Fruit fly (Drosophila melanogaster) whole organism, embryonic: ENCODE results near the gene CG14439.
A peak's percentile ranks its signal among the peaks of the same experiment; 100 is the strongest.

Source experiments
- Ada2b ChIP-seq: fragments of 200-800 bp; sonication (Bioruptor generic); IDR thresholded peaks from 2 replicates; pipeline ENCODE4 v1.3.6; 2022; ENCODE audit warnings: missing biosample characterization, missing genetic modification characterization
- Blimp-1 ChIP-seq: fragments of 200-800 bp; sonication (Bioruptor generic); optimal IDR thresholded peaks from 3 replicates; lab custom pipeline; 2018; ENCODE audit warnings: missing biosample characterization, missing genetic modification characterization, mild to moderate bottlenecking, moderate library complexity, missing genetic modification reagents
- Bteb2 ChIP-seq: fragments of 200-800 bp; sonication (Bioruptor generic); optimal IDR thresholded peaks from 2 replicates; lab custom pipeline; 2016; ENCODE audit warnings: missing biosample characterization, missing genetic modification characterization
- CG12659 ChIP-seq: fragments of 200-800 bp; sonication (Bioruptor generic); optimal IDR thresholded peaks from 3 replicates; lab custom pipeline; 2017; ENCODE audit warnings: mild to moderate bottlenecking, missing biosample characterization, missing genetic modification reagents, missing genetic modification characterization
- CG13894 ChIP-seq: fragments of 200-800 bp; sonication (Bioruptor generic); optimal IDR thresholded peaks from 3 replicates; lab custom pipeline; 2018; ENCODE audit warnings: missing biosample characterization, mild to moderate bottlenecking, missing genetic modification characterization, moderate library complexity
- CG17328 ChIP-seq: fragments of 200-800 bp; sonication (Bioruptor generic); IDR thresholded peaks from 2 replicates; pipeline ENCODE4 v1.3.6; 2022; ENCODE audit warnings: missing biosample characterization, missing genetic modification characterization
- CG18011 ChIP-seq: fragments of 200-800 bp; sonication (Bioruptor generic); optimal IDR thresholded peaks from 2 replicates; lab custom pipeline; 2017; ENCODE audit warnings: missing biosample characterization, missing genetic modification characterization, mild to moderate bottlenecking, moderate library complexity, missing genotype
- CG1832 ChIP-seq: fragments of 200-800 bp; sonication (Bioruptor generic); optimal IDR thresholded peaks from 2 replicates; lab custom pipeline; 2017; ENCODE audit warnings: missing biosample characterization, mild to moderate bottlenecking, missing genetic modification characterization, inconsistent platforms
- CG30403 ChIP-seq: fragments of 200-800 bp; sonication (Bioruptor generic); optimal IDR thresholded peaks from 3 replicates; lab custom pipeline; 2016; ENCODE audit warnings: missing biosample characterization, missing genetic modification characterization
- CG3995 ChIP-seq: fragments of 200-800 bp; sonication (Bioruptor generic); optimal IDR thresholded peaks from 3 replicates; lab custom pipeline; 2016; ENCODE audit warnings: missing biosample characterization, missing genetic modification characterization
- CG6791 ChIP-seq: fragments of 200-800 bp; sonication (Bioruptor generic); IDR thresholded peaks from 3 replicates; pipeline ENCODE4 v1.3.6; 2022; ENCODE audit warnings: missing biosample characterization, missing genetic modification characterization; ENCODE audit not compliant: partially characterized antibody
- CG8281 ChIP-seq: fragments of 200-800 bp; sonication (Bioruptor generic); optimal IDR thresholded peaks from 2 replicates; lab custom pipeline; 2018; ENCODE audit warnings: missing biosample characterization, mild to moderate bottlenecking, missing genetic modification characterization, moderate library complexity
- CG8290 ChIP-seq, 3 experiments: fragments of 200-800 bp; sonication (Bioruptor generic); optimal IDR thresholded peaks; 2 replicates each; lab custom pipeline; 2016 to 2019; ENCODE audit warnings: missing biosample characterization in 3 of 3, missing genetic modification characterization in 3 of 3, mild to moderate bottlenecking in 2 of 3, moderate library complexity in 1 of 3
- CG8944 ChIP-seq: fragments of 200-800 bp; sonication (Bioruptor generic); optimal IDR thresholded peaks from 3 replicates; lab custom pipeline; 2016; ENCODE audit warnings: missing biosample characterization, missing genetic modification characterization
- CG9932 ChIP-seq: fragments of 200-800 bp; sonication (Bioruptor generic); IDR thresholded peaks from 2 replicates; pipeline ENCODE4 v1.3.6; 2022; ENCODE audit warnings: missing biosample characterization, missing genetic modification characterization
- CHES-1-like ChIP-seq: fragments of 200-800 bp; sonication (Bioruptor generic); optimal IDR thresholded peaks from 2 replicates; lab custom pipeline; 2016; ENCODE audit warnings: missing biosample characterization, missing genetic modification characterization
- CTCF ChIP-seq: fragments of 200-800 bp; sonication (Bioruptor generic); optimal IDR thresholded peaks from 2 replicates; lab custom pipeline; 2017; ENCODE audit warnings: missing biosample characterization, mild to moderate bottlenecking, missing genetic modification characterization, moderate library complexity
- D ChIP-seq, 2 experiments: fragments of 200-800 bp in 1 of 2; fragments of >200 bp in 1 of 2; sonication (Bioruptor generic) in 1 of 2; optimal IDR thresholded peaks; 2 replicates in 1 of 2; 3 replicates in 1 of 2; lab custom pipeline; 2017; ENCODE audit warnings: mild to moderate bottlenecking in 1 of 2, missing biosample characterization in 1 of 2, missing genetic modification characterization in 1 of 2, missing genetic modification reagents in 1 of 2
- Dip3 ChIP-seq: fragments of 200-800 bp; sonication (Bioruptor generic); optimal IDR thresholded peaks from 3 replicates; lab custom pipeline; 2016; ENCODE audit warnings: missing biosample characterization, missing genetic modification characterization
- E2f1 ChIP-seq: fragments of 200-800 bp; sonication (Bioruptor generic); IDR thresholded peaks from 2 replicates; pipeline ENCODE4 v1.3.6; 2022; ENCODE audit warnings: missing biosample characterization, missing genetic modification characterization
- E2f2 ChIP-seq: fragments of 200-800 bp; sonication (Bioruptor generic); IDR thresholded peaks from 2 replicates; pipeline ENCODE4 v1.3.6; 2022; ENCODE audit warnings: missing biosample characterization, missing genetic modification characterization
- Ets65A ChIP-seq: fragments of 200-800 bp; sonication (Bioruptor generic); peaks from one replicate; lab custom pipeline; 2016; ENCODE audit warnings: missing biosample characterization, missing genetic modification characterization
- Fer1 ChIP-seq: fragments of 200-800 bp; sonication (Bioruptor generic); optimal IDR thresholded peaks from 2 replicates; lab custom pipeline; 2017; ENCODE audit warnings: missing biosample characterization, mild to moderate bottlenecking, missing genetic modification characterization
- H2.0 ChIP-seq: fragments of 200-800 bp; sonication (Bioruptor generic); IDR thresholded peaks from 2 replicates; pipeline ENCODE4 v1.3.6; 2022; ENCODE audit warnings: missing biosample characterization, missing genetic modification characterization
- Hr78 ChIP-seq, 2 experiments: fragments of 200-800 bp in 1 of 2; fragments of >200 bp in 1 of 2; sonication (Bioruptor generic) in 1 of 2; optimal IDR thresholded peaks; 2 replicates each; lab custom pipeline; 2017 to 2019; ENCODE audit warnings: missing biosample characterization in 2 of 2, missing genetic modification characterization in 2 of 2, mild to moderate bottlenecking in 1 of 2, moderate library complexity in 1 of 2
- MBD-R2 ChIP-seq: fragments of 200-800 bp; sonication (Bioruptor generic); IDR thresholded peaks from 2 replicates; pipeline ENCODE4 v1.3.6; 2022; ENCODE audit warnings: missing biosample characterization, missing genetic modification characterization
- Med ChIP-seq: fragments of 200-800 bp; sonication (Bioruptor generic); peaks from one replicate; lab custom pipeline; 2016; ENCODE audit warnings: missing biosample characterization, missing genetic modification characterization, mild to moderate bottlenecking, inconsistent platforms, moderate library complexity
- NC2α ChIP-seq: fragments of 200-800 bp; sonication (Bioruptor generic); optimal IDR thresholded peaks from 2 replicates; lab custom pipeline; 2016; ENCODE audit warnings: missing biosample characterization, missing genetic modification characterization
- Neu2 ChIP-seq: fragments of 200-800 bp; sonication (Bioruptor generic); optimal IDR thresholded peaks from 3 replicates; lab custom pipeline; 2016; ENCODE audit warnings: missing biosample characterization, missing genetic modification characterization, borderline replicate concordance
- al ChIP-seq: fragments of 200-800 bp; sonication (Bioruptor generic); IDR thresholded peaks from 2 replicates; pipeline ENCODE4 v1.3.6; 2022; ENCODE audit warnings: missing biosample characterization, missing genetic modification characterization
- amos ChIP-seq: fragments of 200-800 bp; sonication (Bioruptor generic); IDR thresholded peaks from 2 replicates; pipeline ENCODE4 v1.3.6; 2022; ENCODE audit warnings: missing biosample characterization, missing genetic modification characterization; ENCODE audit not compliant: partially characterized antibody
- ap ChIP-seq: fragments of 200-800 bp; sonication (Bioruptor generic); IDR thresholded peaks from 2 replicates; pipeline ENCODE4 v1.3.6; 2022; ENCODE audit warnings: missing biosample characterization, missing genetic modification characterization
- bowl ChIP-seq: fragments of 200-800 bp; sonication (Bioruptor generic); IDR thresholded peaks from 2 replicates; pipeline ENCODE4 v1.3.6; 2022; ENCODE audit warnings: missing biosample characterization, missing genetic modification characterization
- ems ChIP-seq: fragments of 200-800 bp; sonication (Bioruptor generic); optimal IDR thresholded peaks from 3 replicates; lab custom pipeline; 2016; ENCODE audit warnings: missing biosample characterization, missing genetic modification characterization
- exex ChIP-seq: fragments of 200-800 bp; sonication (Bioruptor generic); optimal IDR thresholded peaks from 4 replicates; lab custom pipeline; 2018; ENCODE audit warnings: missing biosample characterization, mild to moderate bottlenecking, missing genetic modification characterization, moderate library complexity
- grau ChIP-seq: fragments of 200-800 bp; optimal IDR thresholded peaks from 3 replicates; lab custom pipeline; 2019; ENCODE audit warnings: missing biosample characterization, mild to moderate bottlenecking, missing genetic modification characterization, moderate library complexity
- insv ChIP-seq, 2 experiments: fragments of 200-800 bp; sonication (Bioruptor generic); optimal IDR thresholded peaks; 3 replicates each; lab custom pipeline; 2016 to 2018; ENCODE audit warnings: missing biosample characterization in 2 of 2, missing genetic modification characterization in 2 of 2
- lola ChIP-seq, 3 experiments: fragments of >200 bp in 2 of 3; fragments of 200-800 bp in 1 of 3; sonication (Bioruptor generic) in 1 of 3; optimal IDR thresholded peaks; 2 replicates each; lab custom pipeline; 2017 to 2019; ENCODE audit warnings: missing biosample characterization in 3 of 3, missing genetic modification characterization in 3 of 3, mild to moderate bottlenecking in 1 of 3, moderate library complexity in 1 of 3
- mirr ChIP-seq: fragments of 200-800 bp; sonication (Bioruptor generic); optimal IDR thresholded peaks from 3 replicates; lab custom pipeline; 2018; ENCODE audit warnings: missing biosample characterization, mild to moderate bottlenecking, missing genetic modification characterization
- pita ChIP-seq: fragments of 200-800 bp; sonication (Bioruptor generic); optimal IDR thresholded peaks from 2 replicates; lab custom pipeline; 2017; ENCODE audit warnings: missing biosample characterization, mild to moderate bottlenecking, missing genetic modification characterization
- sens ChIP-seq: fragments of 200-800 bp; sonication (Bioruptor generic); peaks from one replicate; lab custom pipeline; 2016; ENCODE audit warnings: missing biosample characterization, missing genetic modification characterization
- shn ChIP-seq: fragments of 200-800 bp; sonication (Bioruptor generic); optimal IDR thresholded peaks from 3 replicates; lab custom pipeline; 2016; ENCODE audit warnings: missing biosample characterization, missing genetic modification characterization
- stwl ChIP-seq: fragments of 200-800 bp; sonication (Bioruptor generic); optimal IDR thresholded peaks from 3 replicates; lab custom pipeline; 2018; ENCODE audit warnings: missing biosample characterization, mild to moderate bottlenecking, missing genetic modification characterization, moderate library complexity
- tll ChIP-seq, 2 experiments: fragments of 200-800 bp in 1 of 2; fragments of >200 bp in 1 of 2; sonication (Bioruptor generic) in 1 of 2; optimal IDR thresholded peaks; 2 replicates each; lab custom pipeline; 2017 to 2019; ENCODE audit warnings: missing biosample characterization in 2 of 2, missing genetic modification characterization in 2 of 2, mild to moderate bottlenecking in 1 of 2, moderate library complexity in 1 of 2
- unc-4 ChIP-seq: fragments of 200-800 bp; sonication (Bioruptor generic); IDR thresholded peaks from 2 replicates; pipeline ENCODE4 v1.3.6; 2022; ENCODE audit warnings: missing biosample characterization, missing genetic modification characterization; ENCODE audit not compliant: partially characterized antibody
- vnd ChIP-seq: fragments of 200-800 bp; sonication (Bioruptor generic); IDR thresholded peaks from 3 replicates; pipeline ENCODE4 v1.3.6; 2022; ENCODE audit warnings: missing biosample characterization, missing genetic modification characterization; ENCODE audit not compliant: partially characterized antibody
- wor ChIP-seq: fragments of 200-800 bp; sonication (Bioruptor generic); IDR thresholded peaks from 2 replicates; pipeline ENCODE4 v1.3.6; 2022; ENCODE audit warnings: missing biosample characterization, missing genetic modification characterization
- yki ChIP-seq: fragments of >200 bp; optimal IDR thresholded peaks from 3 replicates; lab custom pipeline; 2018

The CG14439 gene

DNA sequence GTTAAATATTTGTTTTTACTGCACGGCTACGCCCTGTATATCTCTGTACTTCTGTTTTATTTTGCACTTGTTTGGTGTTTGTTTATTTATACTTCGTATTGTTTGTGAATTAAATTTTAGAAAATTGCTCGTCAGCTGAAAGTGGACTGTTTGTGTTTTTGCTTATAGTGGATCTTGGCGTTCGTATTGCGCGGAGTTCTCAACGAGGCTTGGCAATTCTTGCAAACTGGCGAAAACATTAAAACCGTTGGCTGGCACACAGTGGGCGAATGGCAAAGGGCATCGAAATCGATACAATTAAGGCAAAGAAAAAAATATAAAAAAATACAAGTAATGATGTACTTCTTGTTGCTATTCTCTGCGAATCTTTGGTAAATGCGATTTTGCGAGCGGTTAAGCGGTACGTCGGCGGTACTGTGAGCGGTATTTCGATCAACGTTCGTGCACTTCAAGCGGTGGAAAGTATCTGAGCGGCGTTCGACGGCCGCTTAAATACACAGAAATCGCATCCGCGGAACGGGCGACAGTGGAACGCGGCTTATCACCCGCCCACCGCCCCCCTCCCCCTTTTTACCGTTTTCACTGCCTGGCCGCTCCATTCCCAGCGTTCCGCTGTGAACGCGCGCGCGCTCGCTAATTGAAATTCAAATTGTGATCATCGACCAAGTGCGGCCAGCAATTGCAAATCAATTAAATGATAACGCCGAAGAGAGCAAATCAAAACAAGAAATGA lies 20.4 kb upstream of the CG14439 start (continued):
- TF ChIP-seq CG8281 (tag; lab: Kevin White, UChicago) (no peak), yki (lab: Kevin White, UChicago) (no peak), shn (GFP tag; lab: Kevin White, UChicago) (no peak), E2f1 (no peak), amos (GFP tag; lab: Robert Waterston, UW) (0 out of 2 replicates have a peak, but pooled peaks have one; percentile 11), CG1832 (GFP tag; lab: Kevin White, UChicago) (no peak), CG30403 (GFP tag; lab: Kevin White, UChicago) (no peak), D (optimal IDR thresholded peaks at IDR 0.05; lab: Kevin White, UChicago) (no peak), D (GFP tag; optimal IDR thresholded peaks at IDR 0.05; lab: Kevin White, UChicago) (no peak), CHES-1-like (GFP tag; lab: Kevin White, UChicago) (no peak), al (GFP tag; lab: Robert Waterston, UW) (no peak), E2f2 (GFP tag; lab: Robert Waterston, UW) (peak; percentile 63), CG8944 (no peak), Fer1 (no peak), NC2α (no peak), CG3995 (peak; percentile 20)

DNA sequence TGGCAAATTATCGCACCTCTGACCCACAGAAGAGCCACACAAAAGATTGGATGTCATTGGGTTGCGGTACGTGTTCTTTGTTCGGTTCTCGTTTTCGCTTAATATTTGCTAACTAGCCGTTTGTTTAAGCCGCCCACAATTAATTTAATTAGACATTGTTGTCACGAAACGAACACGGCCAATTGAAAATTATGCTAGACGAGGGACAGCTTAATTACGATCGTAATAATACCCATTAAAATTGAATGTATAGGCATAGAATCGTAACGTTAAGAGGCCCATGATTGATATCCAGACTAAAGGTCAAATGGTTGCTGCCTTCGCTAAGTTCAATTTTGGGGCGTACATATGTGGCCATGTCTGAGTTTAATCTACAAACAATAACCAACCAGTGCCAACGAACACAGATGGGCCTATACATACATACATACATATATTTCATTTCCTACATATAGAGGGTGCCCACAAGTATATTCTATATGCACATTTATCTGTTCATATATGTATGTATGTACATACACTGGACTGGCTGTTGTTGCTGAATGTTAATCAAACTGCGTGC lies 18.7 kb upstream of the CG14439 start:
- TF ChIP-seq CG12659 (GFP tag; lab: Kevin White, UChicago), result no peak
- peak; percentile 19 for TF ChIP-seq pita (GFP tag; lab: Kevin White, UChicago)
- TF ChIP-seq Dip3 (GFP tag; lab: Kevin White, UChicago), result no peak
- TF ChIP-seq CG6791 (GFP tag; lab: Robert Waterston, UW), result peak; percentile 80
- no peak for TF ChIP-seq MBD-R2 (GFP tag; lab: Robert Waterston, UW)
- no peak for TF ChIP-seq unc-4 (GFP tag; lab: Robert Waterston, UW)
- no peak for TF ChIP-seq bowl
- peak in 1 of 2 experiments; percentile 100 for TF ChIP-seq Hr78 (GFP tag; optimal IDR thresholded peaks at IDR 0.05; lab: Kevin White, UChicago)
- peak; percentile 13 to 27 for TF ChIP-seq tll (GFP tag; optimal IDR thresholded peaks at IDR 0.05; lab: Kevin White, UChicago)
- TF ChIP-seq Neu2, result no peak
- TF ChIP-seq CG13894, result peak; percentile 25
- no peak for TF ChIP-seq Blimp-1 (GFP tag; lab: Kevin White, UChicago)
- TF ChIP-seq CG9932 (GFP tag; lab: Robert Waterston, UW), result no peak
- TF ChIP-seq mirr, result no peak
- no peak for TF ChIP-seq vnd
- TF ChIP-seq insv (GFP tag; optimal IDR thresholded peaks at IDR 0.05; lab: Kevin White, UChicago), result no peak
- no peak for TF ChIP-seq lola (GFP tag; optimal IDR thresholded peaks at IDR 0.05; lab: Kevin White, UChicago)
- TF ChIP-seq CTCF (GFP tag; lab: Kevin White, UChicago), result peak; percentile 61
- no peak for TF ChIP-seq ems (GFP tag; lab: Kevin White, UChicago)
- TF ChIP-seq Ets65A, result peak; percentile 67
- TF ChIP-seq exex (tag; lab: Kevin White, UChicago), result no peak
- TF ChIP-seq Bteb2 (GFP tag; lab: Kevin White, UChicago), result no peak
- TF ChIP-seq CG8290 (GFP tag; optimal IDR thresholded peaks at IDR 0.05; lab: Kevin White, UChicago), result peak; percentile 100
- no peak for TF ChIP-seq CG8290 (tag; optimal IDR thresholded peaks at IDR 0.05; lab: Kevin White, UChicago)
- TF ChIP-seq Ada2b (GFP tag; lab: Robert Waterston, UW), result no peak
- no peak for TF ChIP-seq H2.0 (GFP tag; lab: Robert Waterston, UW)
- no peak for TF ChIP-seq CG17328 (GFP tag; lab: Robert Waterston, UW)
- 0 out of 2 replicates have a peak, but pooled peaks have one; percentile 13 for TF ChIP-seq wor (GFP tag; lab: Robert Waterston, UW)
- no peak for TF ChIP-seq grau (tag; lab: Kevin White, UChicago)
- peak; percentile 50 for TF ChIP-seq Med (GFP tag; lab: Kevin White, UChicago)
- no peak for TF ChIP-seq ap (GFP tag; lab: Robert Waterston, UW)
- TF ChIP-seq stwl (tag; lab: Kevin White, UChicago), result peak; percentile 18
- peak; percentile 42 for TF ChIP-seq sens (GFP tag; lab: Kevin White, UChicago)
- TF ChIP-seq CG18011 (GFP tag; lab: Kevin White, UChicago), result no peak
